Worm (Caenorhabditis elegans) whole organism, L2 larva: ENCODE results near the gene fbxa-39.
A peak's percentile ranks its signal among the peaks of the same experiment; 100 is the strongest.

ENCODE experiments used
- C34F6.9 ChIP-seq: fragments of 150-350 bp; optimal IDR thresholded peaks from 2 replicates; lab custom pipeline; 2014; ENCODE audit warnings: missing biosample characterization, missing genetic modification characterization
- F13H6.1 ChIP-seq: sonication (generic microtip); optimal IDR thresholded peaks from 2 replicates; lab custom pipeline; 2016; ENCODE audit warnings: missing genetic modification characterization, missing compliant biosample characterization
- R02D3.7 ChIP-seq: fragments of 150-350 bp; optimal IDR thresholded peaks from 2 replicates; lab custom pipeline; 2014; ENCODE audit warnings: missing biosample characterization, missing genetic modification characterization
- ZK546.5 ChIP-seq: sonication (generic microtip); optimal IDR thresholded peaks from 2 replicates; lab custom pipeline; 2017; ENCODE audit warnings: missing biosample characterization, missing genetic modification characterization
- alr-1 ChIP-seq: fragments of 150-350 bp; optimal IDR thresholded peaks from 2 replicates; lab custom pipeline; 2014; ENCODE audit warnings: missing biosample characterization, missing genetic modification characterization
- aly-2 ChIP-seq: fragments of 150-350 bp; optimal IDR thresholded peaks from 2 replicates; lab custom pipeline; 2014; ENCODE audit warnings: missing biosample characterization, missing genetic modification characterization
- ama-1 ChIP-seq: fragments of 150-350 bp; optimal IDR thresholded peaks from 2 replicates; lab custom pipeline; 2018; ENCODE audit warnings: inconsistent platforms
- blmp-1 ChIP-seq: sonication (generic microtip); optimal IDR thresholded peaks from 2 replicates; lab custom pipeline; 2017; ENCODE audit warnings: missing genetic modification characterization, mild to moderate bottlenecking, missing compliant biosample characterization, antibody characterized with exemption, moderate library complexity; ENCODE audit not compliant: insufficient read depth
- ceh-16 ChIP-seq: fragments of 150-350 bp; optimal IDR thresholded peaks from 2 replicates; lab custom pipeline; 2014; ENCODE audit warnings: missing biosample characterization, missing genetic modification characterization
- crh-2 ChIP-seq: sonication (generic microtip); optimal IDR thresholded peaks from 2 replicates; lab custom pipeline; 2017; ENCODE audit warnings: missing biosample characterization, missing genetic modification characterization
- dmd-4 ChIP-seq: sonication (generic microtip); optimal IDR thresholded peaks from 2 replicates; lab custom pipeline; 2017; ENCODE audit warnings: missing biosample characterization, missing genetic modification characterization
- egl-27 ChIP-seq: sonication (generic microtip); optimal IDR thresholded peaks from 3 replicates; lab custom pipeline; 2017; ENCODE audit warnings: missing biosample characterization, missing genetic modification reagents, missing genetic modification characterization
- elt-1 ChIP-seq: fragments of 150-350 bp; optimal IDR thresholded peaks from 2 replicates; lab custom pipeline; 2014; ENCODE audit warnings: missing biosample characterization, missing genetic modification characterization
- fos-1 ChIP-seq: fragments of 150-350 bp; optimal IDR thresholded peaks from 2 replicates; lab custom pipeline; 2014; ENCODE audit warnings: missing biosample characterization, missing genetic modification characterization
- lin-11 ChIP-seq: fragments of 150-350 bp; sonication (generic microtip); optimal IDR thresholded peaks from 2 replicates; lab custom pipeline; 2014; ENCODE audit warnings: missing biosample characterization, missing genetic modification characterization, inconsistent platforms, mixed read lengths
- lin-39 ChIP-seq: fragments of 150-350 bp; optimal IDR thresholded peaks from 2 replicates; lab custom pipeline; 2014; ENCODE audit warnings: missing biosample characterization, missing genetic modification reagents, missing genetic modification characterization
- mbf-1 ChIP-seq: sonication (generic microtip); optimal IDR thresholded peaks from 2 replicates; lab custom pipeline; 2017; ENCODE audit warnings: missing biosample characterization, missing genetic modification characterization
- mdl-1 ChIP-seq, 2 experiments: fragments of 150-350 bp in 1 of 2; sonication (generic microtip) in 1 of 2; optimal IDR thresholded peaks; 2 replicates each; lab custom pipeline; 2017; ENCODE audit warnings: missing biosample characterization in 2 of 2, missing genetic modification characterization in 2 of 2
- nhr-10 ChIP-seq: sonication (generic microtip); optimal IDR thresholded peaks from 2 replicates; lab custom pipeline; 2017; ENCODE audit warnings: missing biosample characterization, missing genetic modification characterization
- nhr-11 ChIP-seq: fragments of 150-350 bp; optimal IDR thresholded peaks from 2 replicates; lab custom pipeline; 2014; ENCODE audit warnings: missing biosample characterization, missing genetic modification characterization
- nhr-129 ChIP-seq: fragments of 150-350 bp; optimal IDR thresholded peaks from 2 replicates; lab custom pipeline; 2014; ENCODE audit warnings: missing biosample characterization, missing genetic modification characterization
- nhr-23 ChIP-seq: fragments of 150-350 bp; optimal IDR thresholded peaks from 2 replicates; lab custom pipeline; 2014; ENCODE audit warnings: missing biosample characterization, missing genetic modification reagents, missing genetic modification characterization
- nhr-25 ChIP-seq: fragments of 150-350 bp; sonication (generic microtip); optimal IDR thresholded peaks from 3 replicates; lab custom pipeline; 2014; ENCODE audit warnings: missing biosample characterization, missing genetic modification characterization
- peb-1 ChIP-seq: fragments of 150-350 bp; optimal IDR thresholded peaks from 2 replicates; lab custom pipeline; 2014; ENCODE audit warnings: missing biosample characterization, missing genetic modification characterization
- sem-4 ChIP-seq: fragments of 150-350 bp; optimal IDR thresholded peaks from 2 replicates; lab custom pipeline; 2014; ENCODE audit warnings: missing biosample characterization, missing genetic modification reagents, missing genetic modification characterization
- snpc-4 ChIP-seq: fragments of 150-350 bp; optimal IDR thresholded peaks from 2 replicates; lab custom pipeline; 2014; ENCODE audit warnings: missing biosample characterization, missing genetic modification characterization
- unc-55 ChIP-seq: fragments of 150-350 bp; sonication (generic microtip); optimal IDR thresholded peaks from 3 replicates; lab custom pipeline; 2014; ENCODE audit warnings: missing biosample characterization, missing genetic modification reagents, missing genetic modification characterization
- unc-62 ChIP-seq: fragments of 150-350 bp; optimal IDR thresholded peaks from 2 replicates; lab custom pipeline; 2014; ENCODE audit warnings: missing biosample characterization, missing genetic modification reagents, missing genetic modification characterization
- zag-1 ChIP-seq: fragments of 150-350 bp; optimal IDR thresholded peaks from 2 replicates; lab custom pipeline; 2014; ENCODE audit warnings: missing biosample characterization, missing genetic modification characterization
- ztf-1 ChIP-seq: fragments of 200-800 bp; sonication (Bioruptor generic); conservative IDR thresholded peaks from 2 replicates; pipeline ENCODE4 v1.3.6; 2022; ENCODE audit warnings: missing genetic modification characterization, missing compliant biosample characterization
- ztf-4 ChIP-seq: fragments of 150-350 bp; optimal IDR thresholded peaks from 2 replicates; lab custom pipeline; 2014; ENCODE audit warnings: missing biosample characterization, missing genetic modification characterization

The fbxa-39 gene

DNA sequence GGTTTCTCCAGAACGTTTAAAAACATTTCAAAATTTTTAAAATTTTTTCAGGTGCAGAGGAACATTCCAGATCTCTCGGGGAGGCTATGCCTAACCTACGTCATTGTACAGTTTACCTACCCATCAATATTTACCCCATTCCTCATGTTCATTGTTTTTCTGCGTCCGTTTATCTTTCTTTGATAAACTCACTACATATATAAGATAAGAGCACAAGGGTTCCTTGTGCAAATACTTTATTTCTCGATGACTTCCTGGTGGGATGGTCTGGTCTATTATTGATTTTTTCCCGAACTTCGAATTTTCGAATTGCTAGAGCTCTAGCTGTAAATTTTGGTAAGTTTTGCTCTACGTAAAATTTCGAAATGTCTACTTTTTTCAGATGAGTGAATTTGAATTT is 39.4 kb upstream of the fbxa-39 start:
- TF ChIP-seq nhr-10 (tag; lab: Kevin White, UChicago) (no peak), alr-1 (tag; lab: Kevin White, UChicago) (no peak), sem-4 (tag; lab: Kevin White, UChicago) (no peak), dmd-4 (tag; lab: Kevin White, UChicago) (no peak), nhr-129 (tag; lab: Kevin White, UChicago) (no peak), R02D3.7 (tag; lab: Kevin White, UChicago) (no peak), unc-55 (GFP tag; lab: Kevin White, UChicago) (no peak), unc-62 (GFP tag; lab: Kevin White, UChicago) (no peak), ceh-16 (tag; lab: Kevin White, UChicago) (no peak), mbf-1 (tag; lab: Kevin White, UChicago) (no peak), nhr-25 (no peak), crh-2 (no peak), C34F6.9 (tag; lab: Kevin White, UChicago) (no peak), ZK546.5 (tag; lab: Kevin White, UChicago) (no peak), ztf-1 (GFP tag; lab: Robert Waterston, UW) (no peak), ama-1 (no peak), peb-1 (tag; lab: Kevin White, UChicago) (no peak), aly-2 (tag; lab: Kevin White, UChicago) (no peak)

DNA sequence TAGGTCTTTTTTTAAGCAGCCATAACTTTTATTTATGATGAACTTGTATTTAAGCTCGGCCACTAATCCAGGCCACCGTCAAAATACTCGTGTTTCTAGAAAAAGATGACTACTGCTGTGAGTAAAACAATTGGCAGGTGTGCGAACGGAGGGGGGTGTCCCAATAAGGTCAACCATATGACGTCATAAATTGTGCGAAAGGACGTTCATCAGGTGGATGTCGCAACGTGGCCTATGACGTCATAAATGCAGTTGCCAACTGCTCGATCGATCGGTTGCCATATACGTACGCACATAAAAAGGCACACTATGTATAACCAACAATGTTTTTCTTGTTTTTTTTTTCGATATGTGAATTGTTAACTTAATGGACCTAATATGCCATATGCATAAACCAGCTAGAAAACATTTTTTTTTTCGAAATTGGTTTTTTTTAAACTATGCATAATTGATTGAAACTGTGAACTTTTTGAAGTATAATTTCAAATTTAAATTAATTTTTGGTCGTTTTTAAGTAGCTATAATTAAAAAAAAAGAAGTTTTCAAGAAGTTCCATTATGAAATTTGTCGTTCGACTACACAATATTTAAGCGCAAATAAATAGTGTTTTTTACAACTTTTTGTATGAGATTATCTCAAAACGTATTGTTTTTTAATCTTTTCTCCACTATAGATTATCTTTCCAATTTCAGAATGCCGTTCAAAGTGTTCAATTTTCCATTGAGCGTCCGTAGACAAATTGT is 38.5 kb upstream of the fbxa-39 start, which contains the start of gene C39B5.2:
TSS of gene C39B5.2 (plus strand) at position 693 of the 743 bp plus-strand sequence.
- TF ChIP-seq ceh-16 (tag; lab: Kevin White, UChicago), result no peak
- no peak for TF ChIP-seq blmp-1
- TF ChIP-seq unc-55 (GFP tag; lab: Kevin White, UChicago), result no peak
- no peak for TF ChIP-seq F13H6.1 (tag; lab: Kevin White, UChicago)
- no peak for TF ChIP-seq mbf-1 (tag; lab: Kevin White, UChicago)
- no peak for TF ChIP-seq nhr-11 (tag; lab: Kevin White, UChicago)
- TF ChIP-seq nhr-25, result no peak
- TF ChIP-seq lin-11 (tag; lab: Kevin White, UChicago), result no peak
- no peak for TF ChIP-seq nhr-23 (tag; lab: Kevin White, UChicago)
- no peak for TF ChIP-seq egl-27 (tag; lab: Kevin White, UChicago)
- TF ChIP-seq ztf-4 (tag; lab: Kevin White, UChicago), result no peak
- TF ChIP-seq crh-2, result no peak
- no peak for TF ChIP-seq sem-4 (tag; lab: Kevin White, UChicago)
- no peak for TF ChIP-seq C34F6.9 (tag; lab: Kevin White, UChicago)
- TF ChIP-seq elt-1 (tag; lab: Kevin White, UChicago), result no peak
- no peak for TF ChIP-seq aly-2 (tag; lab: Kevin White, UChicago)
- no peak for TF ChIP-seq mdl-1 (tag; optimal IDR thresholded peaks at IDR 0.05; lab: Kevin White, UChicago)
- TF ChIP-seq snpc-4 (tag; lab: Kevin White, UChicago), result no peak
- TF ChIP-seq unc-62 (GFP tag; lab: Kevin White, UChicago), result no peak
- no peak for TF ChIP-seq zag-1 (tag; lab: Kevin White, UChicago)

DNA sequence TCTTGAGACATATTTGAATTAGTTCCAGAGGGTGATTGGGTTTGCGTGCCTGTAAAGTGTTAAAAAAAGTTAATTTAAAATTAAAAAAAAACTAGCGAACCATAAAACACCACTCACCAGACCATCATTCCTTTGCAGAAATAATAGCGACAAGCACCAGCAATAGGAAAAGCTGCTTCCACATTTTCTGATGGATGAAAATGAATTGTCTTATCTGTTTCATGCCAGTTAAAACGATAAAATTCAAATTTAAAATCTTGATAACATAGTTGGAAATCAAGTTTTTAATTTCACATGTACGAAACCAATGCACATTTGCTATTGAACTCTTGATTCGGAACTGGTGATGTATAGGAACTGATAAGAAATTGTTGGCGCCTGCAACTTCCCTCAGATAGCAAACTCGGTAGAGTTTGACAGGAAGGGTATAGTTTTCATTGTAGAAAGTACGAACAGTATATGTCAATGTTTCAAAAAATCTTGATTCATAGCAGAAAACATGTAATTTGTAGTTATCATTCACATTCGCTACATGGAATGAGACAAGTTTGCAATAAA is 33.2 kb upstream of the fbxa-39 start, which contains the start of gene C39B5.10:
TSS of gene C39B5.10 (minus strand) at position 51 of the 558 bp plus-strand sequence.
- peak; percentile 89 for TF ChIP-seq fos-1 (tag; lab: Kevin White, UChicago)
- no peak for TF ChIP-seq egl-27 (tag; lab: Kevin White, UChicago)

DNA sequence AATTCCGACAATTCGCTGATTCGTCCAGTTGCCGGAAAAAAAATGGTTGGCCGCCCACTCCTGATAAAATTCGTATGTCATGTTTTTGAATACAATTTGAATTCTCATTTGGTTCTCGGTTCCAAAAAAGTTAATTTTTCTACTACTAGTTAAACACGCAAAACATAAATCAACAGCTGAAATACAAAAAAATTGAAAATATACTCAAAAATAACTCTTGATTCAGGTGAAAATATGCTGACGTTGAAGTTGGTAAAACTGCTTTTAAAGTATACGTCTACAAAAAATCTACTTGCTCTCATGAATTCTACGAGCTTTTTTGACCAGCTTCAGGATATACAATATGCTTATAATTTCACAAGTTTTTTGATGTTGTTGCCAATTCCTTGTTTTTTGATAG is 32.4 kb upstream of the fbxa-39 start, which contains the start of gene srz-56:
TSS of gene srz-56 (plus strand) at position 301 of the 400 bp plus-strand sequence.
- TF ChIP-seq egl-27 (tag; lab: Kevin White, UChicago) (no peak), lin-39 (tag; lab: Kevin White, UChicago) (no peak), nhr-25 (no peak), F13H6.1 (tag; lab: Kevin White, UChicago) (no peak)

DNA sequence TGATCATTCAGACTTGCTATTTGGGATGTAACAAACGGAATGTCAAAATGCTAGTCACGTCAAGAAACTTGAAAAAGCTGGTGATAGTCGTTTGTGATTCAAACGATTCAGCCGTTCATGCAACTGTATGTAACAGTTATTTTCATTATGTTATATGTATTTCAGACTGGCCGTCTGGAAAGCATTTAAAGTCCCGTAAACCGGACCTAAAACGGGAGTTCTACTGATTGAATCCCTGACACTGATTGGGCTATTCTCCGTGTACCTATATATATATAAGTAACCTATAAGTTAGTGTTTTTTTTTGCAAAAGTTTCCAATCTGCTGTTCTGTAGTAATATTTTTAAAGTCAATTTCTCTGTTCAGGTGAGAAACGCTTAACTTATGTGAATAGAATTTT is 29.2 kb upstream of the fbxa-39 start:
- no peak for TF ChIP-seq nhr-11 (tag; lab: Kevin White, UChicago)
- no peak for TF ChIP-seq ztf-1 (GFP tag; lab: Robert Waterston, UW)
- TF ChIP-seq lin-11 (tag; lab: Kevin White, UChicago), result no peak
- TF ChIP-seq mbf-1 (tag; lab: Kevin White, UChicago), result no peak
- TF ChIP-seq ZK546.5 (tag; lab: Kevin White, UChicago), result no peak
- TF ChIP-seq ceh-16 (tag; lab: Kevin White, UChicago), result no peak
